Fruit fly (Drosophila melanogaster): Measurements from ENCODE around the gene dpr16.
A peak's percentile ranks its signal among the peaks of the same experiment; 100 is the strongest.

dpr16 gene

DNA sequence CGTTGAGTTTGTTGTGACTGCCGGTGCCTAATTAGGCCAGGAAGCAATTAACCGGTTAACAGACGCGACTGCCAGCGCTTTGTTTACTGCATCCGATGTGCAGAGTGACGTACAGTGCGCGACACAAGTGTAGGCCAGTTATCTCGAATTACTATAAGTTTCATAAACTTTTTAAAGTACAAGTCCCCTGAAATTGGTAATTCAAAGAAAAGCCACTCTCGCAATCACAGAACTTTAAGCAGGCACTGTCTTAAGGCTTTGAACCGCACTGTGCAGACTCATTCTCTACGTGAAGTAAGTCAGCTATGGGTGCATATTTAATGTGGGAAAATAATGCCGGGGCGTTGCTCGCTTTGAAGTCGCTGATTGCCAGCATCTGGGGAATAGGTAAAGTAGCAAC, 58.8 kb downstream of the dpr16 start (continued):
- TF ChIP-seq cas (GFP tag; IDR thresholded peaks at IDR 0.05) (no peak), CG17186 (GFP tag; optimal IDR thresholded peaks at IDR 0.05) (no peak), br (optimal IDR thresholded peaks at IDR 0.05) (no peak), H2.0 (GFP tag; IDR thresholded peaks at IDR 0.05) (no peak), CG3838 (GFP tag; optimal IDR thresholded peaks at IDR 0.05) (no peak), hth (optimal IDR thresholded peaks at IDR 0.05) (no peak), HLH3B (GFP tag; IDR thresholded peaks at IDR 0.05) (peak; percentile 43; the same call in 1 of the 2 replicates), ap (GFP tag; IDR thresholded peaks at IDR 0.05) (no peak), B-H1 (GFP tag; IDR thresholded peaks at IDR 0.05) (no peak; the same call in 1 of the 3 replicates), CG6272 (GFP tag; IDR thresholded peaks at IDR 0.05) (no peak), CG9932 (GFP tag; IDR thresholded peaks at IDR 0.05) (no peak), chif (GFP tag; optimal IDR thresholded peaks at IDR 0.05) (peak in 1 of 2 experiments; percentile 55), rib (GFP tag; IDR thresholded peaks at IDR 0.05) (no peak), crp (GFP tag; optimal IDR thresholded peaks at IDR 0.05) (no peak), B-H2 (GFP tag; optimal IDR thresholded peaks at IDR 0.05) (no peak), CG3065 (GFP tag; optimal IDR thresholded peaks at IDR 0.05) (no peak), dmrt99B (tag; optimal IDR thresholded peaks at IDR 0.05) (peak; percentile 68), ham (GFP tag; IDR thresholded peaks at IDR 0.05) (no peak), pnt (GFP tag; optimal IDR thresholded peaks at IDR 0.05) (no peak), CG13123 (GFP tag; optimal IDR thresholded peaks at IDR 0.05) (no peak), CG15514 (GFP tag; optimal IDR thresholded peaks at IDR 0.05) (no peak), CG32772 (GFP tag; IDR thresholded peaks at IDR 0.05) (peak; percentile 41; the same call in 1 of the 2 replicates), CG7357 (GFP tag; IDR thresholded peaks at IDR 0.05) (no peak), CG10321 (GFP tag; IDR thresholded peaks at IDR 0.05) (no peak), fru (optimal IDR thresholded peaks at IDR 0.05) (no peak), amos (GFP tag; IDR thresholded peaks at IDR 0.05; ENCODE audit: partially characterized antibody) (no peak), CG3407 (GFP tag; optimal IDR thresholded peaks at IDR 0.05) (peak; percentile 8), esg (GFP tag; conservative IDR thresholded peaks at IDR 0.05) (peak; percentile 37; the same call in 1 of the 2 replicates), dpn (GFP tag; optimal IDR thresholded peaks at IDR 0.05) (no peak), Dad (GFP tag; optimal IDR thresholded peaks at IDR 0.05) (no peak), CG12659 (GFP tag; optimal IDR thresholded peaks at IDR 0.05) (no peak), CG34376 (GFP tag; optimal IDR thresholded peaks at IDR 0.05) (no peak), dmrt11E (tag; optimal IDR thresholded peaks at IDR 0.05) (peak; percentile 32), abd-A (tag; optimal IDR thresholded peaks at IDR 0.05) (no peak), al (GFP tag; IDR thresholded peaks at IDR 0.05) (no peak), CG17612 (GFP tag; IDR thresholded peaks at IDR 0.05) (no peak), zfh2 (GFP tag; optimal IDR thresholded peaks at IDR 0.05) (no peak), chinmo (GFP tag; IDR thresholded peaks at IDR 0.05; ENCODE audit: partially characterized antibody) (no peak), tx (GFP tag; optimal IDR thresholded peaks at IDR 0.05) (no peak), CG15479 (GFP tag; optimal IDR thresholded peaks at IDR 0.05) (no peak), crol (GFP tag; IDR thresholded peaks at IDR 0.05) (no peak), ara (GFP tag; IDR thresholded peaks at IDR 0.05) (peak; percentile 45; the same call in 1 of the 2 replicates), Dp (GFP tag; optimal IDR thresholded peaks at IDR 0.05) (no peak), row (GFP tag; IDR thresholded peaks at IDR 0.05) (peak; percentile 27; the same call in 1 of the 3 replicates), mam (GFP tag; optimal IDR thresholded peaks at IDR 0.05) (no peak), CG15696 (tag; optimal IDR thresholded peaks at IDR 0.05) (no peak), shn (GFP tag; optimal IDR thresholded peaks at IDR 0.05) (no peak), Dek (tag; optimal IDR thresholded peaks at IDR 0.05) (no peak), CG4404 (GFP tag; IDR thresholded peaks at IDR 0.05) (no peak), HHEX (GFP tag; optimal IDR thresholded peaks at IDR 0.05) (no peak), CG12236 (GFP tag; optimal IDR thresholded peaks at IDR 0.05) (no peak), NK7.1 (GFP tag; optimal IDR thresholded peaks at IDR 0.05) (no peak), odd (GFP tag; optimal IDR thresholded peaks at IDR 0.05) (no peak)

Measured in whole organism, embryonic.